Worm (Caenorhabditis elegans): ENCODE measurements around the gene ran-5.

The ran-5 gene

DNA sequence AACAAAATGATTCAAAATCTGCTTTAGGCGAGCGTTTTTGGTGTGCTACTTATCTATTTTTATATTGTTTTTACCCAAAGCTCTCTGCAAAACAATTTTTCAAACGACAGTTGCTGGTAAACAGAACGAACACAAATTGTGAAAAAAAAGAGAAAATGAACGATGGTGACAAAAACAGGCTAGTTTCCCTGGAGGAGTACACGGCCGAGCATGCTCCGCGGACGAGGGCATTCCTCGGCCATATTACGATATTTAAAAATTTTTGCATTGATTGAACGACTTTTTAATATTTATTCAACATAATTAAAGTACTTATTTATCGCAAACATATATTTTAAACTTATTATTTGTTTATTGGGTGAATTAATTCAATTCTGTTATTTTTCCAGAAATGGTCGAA, 49.5 kb downstream of the ran-5 start, which contains the start of the genes tpp-2 and rbbp-5 (continued):
- TF ChIP-seq C16A3.4 (tag; optimal IDR thresholded peaks at IDR 0.05) (peak; percentile 32), hlh-4 (tag; optimal IDR thresholded peaks at IDR 0.05) (no peak), zip-4 (GFP tag; optimal IDR thresholded peaks at IDR 0.05) (no peak), snpc-4 (tag; optimal IDR thresholded peaks at IDR 0.05) (no peak), dpl-1 (GFP tag; optimal IDR thresholded peaks at IDR 0.05) (peak; percentile 53 to 75 (median 67)), unc-62 (GFP tag; optimal IDR thresholded peaks at IDR 0.05) (no peak), ceh-82 (tag; optimal IDR thresholded peaks at IDR 0.05) (peak; percentile 33 to 52 (median 42)), mep-1 (tag; optimal IDR thresholded peaks at IDR 0.05) (peak; percentile 42), nhr-20 (tag; optimal IDR thresholded peaks at IDR 0.05) (peak; percentile 66), unc-86 (tag; optimal IDR thresholded peaks at IDR 0.05) (peak; percentile 34), nhr-47 (tag; optimal IDR thresholded peaks at IDR 0.05) (no peak), C34B4.2 (tag; optimal IDR thresholded peaks at IDR 0.05) (no peak), nhr-237 (tag; optimal IDR thresholded peaks at IDR 0.05) (no peak), skn-1 (tag; optimal IDR thresholded peaks at IDR 0.05) (peak; percentile 72), irx-1 (tag; optimal IDR thresholded peaks at IDR 0.05) (peak; percentile 58), nhr-71 (tag; optimal IDR thresholded peaks at IDR 0.05) (peak; percentile 78), hlh-17 (GFP tag; optimal IDR thresholded peaks at IDR 0.05; ENCODE audit: borderline replicate concordance) (no peak), C04F5.9 (tag; optimal IDR thresholded peaks at IDR 0.05) (peak; percentile 50), unc-30 (tag; optimal IDR thresholded peaks at IDR 0.05) (no peak), unc-130 (tag; optimal IDR thresholded peaks at IDR 0.05) (no peak), nhr-77 (tag; optimal IDR thresholded peaks at IDR 0.05) (no peak), nhr-76 (tag; optimal IDR thresholded peaks at IDR 0.05) (no peak), fos-1 (tag; optimal IDR thresholded peaks at IDR 0.05) (no peak), fkh-10 (GFP tag; optimal IDR thresholded peaks at IDR 0.05) (no peak), mab-9 (GFP tag; IDR thresholded peaks at IDR 0.05) (0 out of 2 replicates have a peak, but pooled peaks have one; percentile 33), mef-2 (tag; optimal IDR thresholded peaks at IDR 0.05) (no peak), nhr-85 (tag) (peak; percentile 82), unc-98 (GFP tag; IDR thresholded peaks at IDR 0.05) (no peak)
